Fruit fly (Drosophila melanogaster) whole organism, embryonic: ENCODE data around the gene Cep135.

ENCODE experiments used
- BtbVII ChIP-seq: fragments of 200-800 bp; sonication (Bioruptor generic); optimal IDR thresholded peaks from 3 replicates; lab custom pipeline; 2017; ENCODE audit warnings: missing biosample characterization, mild to moderate bottlenecking, missing genetic modification characterization
- CG11085 ChIP-seq: fragments of 200-800 bp; sonication (Bioruptor generic); IDR thresholded peaks from 2 replicates; pipeline ENCODE4 v1.3.6; 2022; ENCODE audit warnings: missing biosample characterization, missing genetic modification characterization
- CG12071 ChIP-seq: fragments of 200-800 bp; sonication (Bioruptor generic); optimal IDR thresholded peaks from 3 replicates; lab custom pipeline; 2018; ENCODE audit warnings: missing biosample characterization, mild to moderate bottlenecking, missing genetic modification characterization
- CG12236 ChIP-seq: fragments of 200-800 bp; sonication (Bioruptor generic); optimal IDR thresholded peaks from 2 replicates; lab custom pipeline; 2016; ENCODE audit warnings: missing biosample characterization, missing genetic modification characterization
- CG12299 ChIP-seq: fragments of 200-800 bp; sonication (Bioruptor generic); optimal IDR thresholded peaks from 2 replicates; lab custom pipeline; 2018; ENCODE audit warnings: missing biosample characterization, mild to moderate bottlenecking, missing genetic modification characterization
- CG12769 ChIP-seq: fragments of 200-800 bp; sonication (Bioruptor generic); optimal IDR thresholded peaks from 2 replicates; lab custom pipeline; 2019; ENCODE audit warnings: missing biosample characterization, mild to moderate bottlenecking, missing genetic modification characterization, moderate library complexity
- CG13624 ChIP-seq: fragments of 200-800 bp; sonication (Bioruptor generic); optimal IDR thresholded peaks from 2 replicates; lab custom pipeline; 2016; ENCODE audit warnings: missing biosample characterization, missing genetic modification characterization
- CG18764 ChIP-seq: fragments of 200-800 bp; sonication (Bioruptor generic); optimal IDR thresholded peaks from 3 replicates; lab custom pipeline; 2016; ENCODE audit warnings: missing biosample characterization, missing genetic modification characterization
- CG2199 ChIP-seq: fragments of 200-800 bp; sonication (Bioruptor generic); IDR thresholded peaks from 3 replicates; pipeline ENCODE4 v1.3.6; 2022; ENCODE audit warnings: missing biosample characterization, missing genetic modification characterization
- CG4282 ChIP-seq: fragments of 200-800 bp; sonication (Bioruptor generic); optimal IDR thresholded peaks from 2 replicates; lab custom pipeline; 2016; ENCODE audit warnings: missing biosample characterization, missing genetic modification characterization
- CG4328 ChIP-seq: fragments of 200-800 bp; sonication (Bioruptor generic); optimal IDR thresholded peaks from 3 replicates; lab custom pipeline; 2017; ENCODE audit warnings: missing biosample characterization, missing genetic modification reagents, missing genetic modification characterization
- CG4707 ChIP-seq: fragments of 200-800 bp; sonication (Bioruptor generic); optimal IDR thresholded peaks from 2 replicates; lab custom pipeline; 2018; ENCODE audit warnings: missing biosample characterization, mild to moderate bottlenecking, missing genetic modification characterization, moderate library complexity
- CG7556 ChIP-seq: fragments of 200-800 bp; sonication (Bioruptor generic); optimal IDR thresholded peaks from 2 replicates; lab custom pipeline; 2017; ENCODE audit warnings: missing biosample characterization, mild to moderate bottlenecking, missing genetic modification characterization
- CG7963 ChIP-seq: fragments of 200-800 bp; sonication (Bioruptor generic); IDR thresholded peaks from 3 replicates; pipeline ENCODE4 v1.3.6; 2022; ENCODE audit warnings: missing biosample characterization, missing genetic modification characterization; ENCODE audit not compliant: partially characterized antibody
- Dfd ChIP-seq, 2 experiments: fragments of >200 bp; optimal IDR thresholded peaks; 2 replicates each; lab custom pipeline; 2017; ENCODE audit warnings: missing biosample characterization in 2 of 2, missing genetic modification characterization in 2 of 2
- Eip74EF ChIP-seq, 2 experiments: fragments of 200-800 bp in 1 of 2; fragments of >200 bp in 1 of 2; sonication (Bioruptor generic) in 1 of 2; optimal IDR thresholded peaks; 2 replicates each; lab custom pipeline; 2017 to 2019; ENCODE audit warnings: missing biosample characterization in 2 of 2, missing genetic modification characterization in 2 of 2, mild to moderate bottlenecking in 1 of 2, moderate library complexity in 1 of 2
- Fer3 ChIP-seq: fragments of 200-800 bp; sonication (Bioruptor generic); optimal IDR thresholded peaks from 2 replicates; lab custom pipeline; 2018; ENCODE audit warnings: missing biosample characterization, mild to moderate bottlenecking, missing genetic modification characterization, moderate library complexity
- GATAe ChIP-seq: fragments of 200-800 bp; sonication (Bioruptor generic); conservative IDR thresholded peaks from 2 replicates; pipeline ENCODE4 v1.3.6; 2022; ENCODE audit warnings: missing biosample characterization, missing genetic modification characterization
- HLH4C ChIP-seq: fragments of 200-800 bp; sonication (Bioruptor generic); IDR thresholded peaks from 3 replicates; pipeline ENCODE4 v1.3.6; 2022; ENCODE audit warnings: missing biosample characterization, missing genetic modification characterization; ENCODE audit not compliant: partially characterized antibody
- HLH54F ChIP-seq: fragments of 200-800 bp; sonication (Bioruptor generic); optimal IDR thresholded peaks from 3 replicates; lab custom pipeline; 2016; ENCODE audit warnings: missing biosample characterization, missing genetic modification characterization
- Lhr ChIP-seq: fragments of 200-800 bp; sonication (Bioruptor generic); optimal IDR thresholded peaks from 3 replicates; lab custom pipeline; 2017; ENCODE audit warnings: mild to moderate bottlenecking, missing biosample characterization, missing genetic modification reagents, missing genetic modification characterization
- Lim3 ChIP-seq: fragments of 200-800 bp; sonication (Bioruptor generic); IDR thresholded peaks from 2 replicates; pipeline ENCODE4 v1.3.6; 2022; ENCODE audit warnings: missing biosample characterization, missing genetic modification characterization
- Opbp ChIP-seq: fragments of 200-800 bp; sonication (Bioruptor generic); IDR thresholded peaks from 3 replicates; pipeline ENCODE4 v1.3.6; 2022; ENCODE audit warnings: missing biosample characterization, missing genetic modification characterization; ENCODE audit not compliant: partially characterized antibody
- Ravus ChIP-seq: fragments of 200-800 bp; sonication (Bioruptor generic); IDR thresholded peaks from 2 replicates; pipeline ENCODE4 v1.3.6; 2022; ENCODE audit warnings: missing biosample characterization, missing genetic modification characterization
- Sin3A ChIP-seq: fragments of >200 bp; optimal IDR thresholded peaks from 2 replicates; lab custom pipeline; 2018
- Trl ChIP-seq, 3 experiments: fragments of >200 bp in 2 of 3; fragments of 200-800 bp in 1 of 3; sonication (Bioruptor generic) in 1 of 3; optimal IDR thresholded peaks; 2 replicates in 1 of 3; 3 replicates in 2 of 3; lab custom pipeline; 2016 to 2017; ENCODE audit warnings: missing biosample characterization in 1 of 3, missing genetic modification characterization in 1 of 3
- ac ChIP-seq: fragments of 200-800 bp; sonication (Bioruptor generic); optimal IDR thresholded peaks from 3 replicates; lab custom pipeline; 2017; ENCODE audit warnings: missing biosample characterization, mild to moderate bottlenecking, missing genetic modification characterization
- ash1 ChIP-seq: fragments of 200-800 bp; sonication (Bioruptor generic); optimal IDR thresholded peaks from 2 replicates; lab custom pipeline; 2018; ENCODE audit warnings: missing biosample characterization, mild to moderate bottlenecking, missing genetic modification characterization
- btn ChIP-seq: fragments of 200-800 bp; sonication (Bioruptor generic); optimal IDR thresholded peaks from 2 replicates; lab custom pipeline; 2016; ENCODE audit warnings: missing biosample characterization, missing genetic modification characterization
- chinmo ChIP-seq: fragments of 200-800 bp; sonication (Bioruptor generic); IDR thresholded peaks from 4 replicates; pipeline ENCODE4 v1.3.6; 2022; ENCODE audit warnings: missing biosample characterization, missing genetic modification characterization; ENCODE audit not compliant: partially characterized antibody
- corto ChIP-seq: fragments of 200-800 bp; sonication (Bioruptor generic); optimal IDR thresholded peaks from 2 replicates; lab custom pipeline; 2016; ENCODE audit warnings: missing biosample characterization, mild to moderate bottlenecking, missing genetic modification characterization, moderate library complexity
- da ChIP-seq: fragments of 200-800 bp; sonication (Bioruptor generic); optimal IDR thresholded peaks from 2 replicates; lab custom pipeline; 2016; ENCODE audit warnings: missing biosample characterization, missing genetic modification characterization
- gro ChIP-seq: fragments of 200-800 bp; sonication (Bioruptor generic); optimal IDR thresholded peaks from 2 replicates; lab custom pipeline; 2016; ENCODE audit warnings: missing biosample characterization, missing genetic modification characterization
- h ChIP-seq: fragments of >200 bp; optimal IDR thresholded peaks from 2 replicates; lab custom pipeline; 2017
- hkb ChIP-seq, 2 experiments: fragments of 200-800 bp in 1 of 2; fragments of >200 bp in 1 of 2; sonication (Bioruptor generic) in 1 of 2; IDR thresholded peaks in 1 of 2; optimal IDR thresholded peaks in 1 of 2; 2 replicates each; pipeline versions ENCODE4 v1.3.6 to Lab custom; 2017 to 2022; ENCODE audit warnings: missing biosample characterization in 1 of 2, missing genetic modification characterization in 1 of 2
- lab ChIP-seq: fragments of 200-800 bp; sonication (Bioruptor generic); optimal IDR thresholded peaks from 3 replicates; lab custom pipeline; 2017; ENCODE audit warnings: missing biosample characterization, missing genetic modification characterization, mild to moderate bottlenecking, moderate library complexity, missing genetic modification reagents
- lbe ChIP-seq: fragments of 200-800 bp; sonication (Bioruptor generic); optimal IDR thresholded peaks from 2 replicates; lab custom pipeline; 2016; ENCODE audit warnings: missing biosample characterization, mild to moderate bottlenecking, missing genetic modification characterization
- maf-S ChIP-seq: fragments of 200-800 bp; sonication (Bioruptor generic); optimal IDR thresholded peaks from 2 replicates; lab custom pipeline; 2016; ENCODE audit warnings: missing biosample characterization, missing genetic modification characterization
- nerfin-1 ChIP-seq: fragments of 200-800 bp; sonication (Bioruptor generic); optimal IDR thresholded peaks from 3 replicates; lab custom pipeline; 2019; ENCODE audit warnings: missing biosample characterization, mild to moderate bottlenecking, missing genetic modification characterization, moderate library complexity
- nmo ChIP-seq: fragments of 200-800 bp; sonication (Bioruptor generic); optimal IDR thresholded peaks from 2 replicates; lab custom pipeline; 2018; ENCODE audit warnings: missing biosample characterization, mild to moderate bottlenecking, missing genetic modification characterization, moderate library complexity
- pita ChIP-seq: fragments of 200-800 bp; sonication (Bioruptor generic); optimal IDR thresholded peaks from 2 replicates; lab custom pipeline; 2017; ENCODE audit warnings: missing biosample characterization, mild to moderate bottlenecking, missing genetic modification characterization
- psq ChIP-seq: fragments of 200-800 bp; sonication (Bioruptor generic); optimal IDR thresholded peaks from 2 replicates; lab custom pipeline; 2017; ENCODE audit warnings: missing biosample characterization, missing genetic modification characterization
- ro ChIP-seq: fragments of 200-800 bp; sonication (Bioruptor generic); IDR thresholded peaks from 2 replicates; pipeline ENCODE4 v1.3.6; 2022; ENCODE audit warnings: missing biosample characterization, missing genetic modification characterization
- run ChIP-seq: fragments of 200-800 bp; sonication (Bioruptor generic); optimal IDR thresholded peaks from 3 replicates; lab custom pipeline; 2018; ENCODE audit warnings: missing biosample characterization, mild to moderate bottlenecking, missing genetic modification characterization
- ssp ChIP-seq: fragments of 200-800 bp; sonication (Bioruptor generic); IDR thresholded peaks from 2 replicates; pipeline ENCODE4 v1.3.6; 2022; ENCODE audit warnings: missing biosample characterization, missing genetic modification characterization
- stc ChIP-seq: fragments of 200-800 bp; sonication (Bioruptor generic); IDR thresholded peaks from 2 replicates; pipeline ENCODE4 v1.3.6; 2022; ENCODE audit warnings: missing biosample characterization, missing genetic modification characterization
- tin ChIP-seq: fragments of 200-800 bp; sonication (Bioruptor generic); optimal IDR thresholded peaks from 3 replicates; lab custom pipeline; 2016; ENCODE audit warnings: missing biosample characterization, missing genetic modification characterization
- unpg ChIP-seq: fragments of 200-800 bp; sonication (Bioruptor generic); optimal IDR thresholded peaks from 3 replicates; lab custom pipeline; 2018; ENCODE audit warnings: missing biosample characterization, mild to moderate bottlenecking, missing genetic modification characterization, moderate library complexity

Gene Cep135

DNA sequence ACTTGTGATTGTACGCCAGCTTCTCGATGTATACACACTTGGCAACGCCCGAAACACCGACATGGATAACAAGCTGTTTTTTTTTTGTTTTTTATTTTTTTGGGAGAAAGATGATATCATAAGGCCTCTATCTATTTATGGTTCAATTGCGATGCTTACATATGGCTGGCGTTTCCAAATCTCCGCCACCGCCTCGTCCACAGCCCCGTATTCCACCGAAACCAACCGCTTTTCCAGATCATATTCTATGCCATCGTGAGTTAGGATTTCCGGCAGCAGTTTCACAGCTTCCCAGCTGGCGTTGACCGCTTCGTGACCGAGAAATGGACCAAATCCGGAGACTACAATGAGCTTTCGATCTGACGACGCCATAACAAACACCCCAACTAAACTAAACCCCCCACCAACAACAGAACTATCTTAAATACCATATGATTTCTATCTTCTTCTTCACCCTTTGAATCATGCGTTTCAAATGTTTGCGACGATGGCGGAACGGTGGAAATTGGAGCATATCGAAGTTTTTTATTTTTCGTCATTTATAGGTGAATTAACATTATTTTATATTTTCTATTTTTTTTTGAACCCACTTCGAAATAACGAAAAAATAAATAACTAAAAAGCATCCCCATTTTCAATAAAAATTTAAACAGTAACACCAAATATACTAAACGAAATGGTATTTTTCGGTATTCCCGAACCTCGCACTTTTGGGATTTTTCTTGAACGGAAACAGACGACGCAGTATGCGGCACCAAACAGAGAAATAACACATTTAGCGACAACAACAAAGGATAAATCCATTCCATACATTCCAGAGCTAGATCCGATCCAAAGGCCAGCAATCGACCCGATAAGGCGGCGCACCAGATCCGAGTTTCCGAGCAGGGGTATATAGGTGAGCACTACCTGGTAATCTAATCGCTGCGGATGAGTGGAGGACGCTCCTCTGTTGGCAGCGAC, 27.4 kb downstream of the Cep135 start, which contains the start of the genes CG32147 and Pex3 (continued):
- no peak for TF ChIP-seq hkb (optimal IDR thresholded peaks at IDR 0.05; lab: Kevin White, UChicago)
- peak; percentile 23; the same call in 1 of the 2 replicates for TF ChIP-seq hkb (GFP tag; IDR thresholded peaks at IDR 0.05; lab: Robert Waterston, UW)
- no peak for TF ChIP-seq CG4328 (GFP tag; lab: Kevin White, UChicago)
- TF ChIP-seq CG2199 (GFP tag; lab: Robert Waterston, UW) = no peak
- TF ChIP-seq nmo (GFP tag; lab: Kevin White, UChicago) = peak; percentile 59
- TF ChIP-seq HLH4C (GFP tag; lab: Robert Waterston, UW) = no peak
- TF ChIP-seq GATAe (GFP tag; lab: Robert Waterston, UW) = peak; percentile 36; the same call in 1 of the 2 replicates
- peak; percentile 35 for TF ChIP-seq CG12769 (tag; lab: Kevin White, UChicago)
- no peak for TF ChIP-seq ro (GFP tag; lab: Robert Waterston, UW)
- no peak for TF ChIP-seq Lim3 (GFP tag; lab: Robert Waterston, UW)
- peak; percentile 8 for TF ChIP-seq CG12299
- no peak for TF ChIP-seq CG11085
- TF ChIP-seq HLH54F (GFP tag; lab: Kevin White, UChicago) = no peak
- no peak for TF ChIP-seq psq (GFP tag; lab: Kevin White, UChicago)
- no peak for TF ChIP-seq h
- TF ChIP-seq maf-S (GFP tag; lab: Kevin White, UChicago) = no peak
- no peak for TF ChIP-seq Eip74EF (GFP tag; optimal IDR thresholded peaks at IDR 0.05; lab: Kevin White, UChicago)
- peak; percentile 56 for TF ChIP-seq Lhr (GFP tag; lab: Kevin White, UChicago)
- TF ChIP-seq tin (GFP tag; lab: Kevin White, UChicago) = no peak
- TF ChIP-seq chinmo = 0 out of 4 replicates have a peak, but pooled peaks have one; percentile 26
- TF ChIP-seq lab (GFP tag; lab: Kevin White, UChicago) = no peak
- TF ChIP-seq Opbp (GFP tag; lab: Robert Waterston, UW) = 0 out of 3 replicates have a peak, but pooled peaks have one; percentile 14
- peak; percentile 20 for TF ChIP-seq BtbVII (GFP tag; lab: Kevin White, UChicago)
- no peak for TF ChIP-seq CG18764 (GFP tag; lab: Kevin White, UChicago)
- no peak for TF ChIP-seq ssp (GFP tag; lab: Robert Waterston, UW)
- TF ChIP-seq stc (GFP tag; lab: Robert Waterston, UW) = no peak
- no peak for TF ChIP-seq ac (GFP tag; lab: Kevin White, UChicago)
- no peak for TF ChIP-seq btn (GFP tag; lab: Kevin White, UChicago)
- TF ChIP-seq Dfd (GFP tag; optimal IDR thresholded peaks at IDR 0.05; lab: Kevin White, UChicago) = no peak
- no peak for TF ChIP-seq run (tag; lab: Kevin White, UChicago)
- no peak for TF ChIP-seq Ravus (GFP tag; lab: Robert Waterston, UW)
- no peak for TF ChIP-seq corto
- peak; percentile 3 for TF ChIP-seq nerfin-1
- no peak for TF ChIP-seq CG4707 (GFP tag; lab: Kevin White, UChicago)
- peak; percentile 61 for TF ChIP-seq lbe (GFP tag; lab: Kevin White, UChicago)
- TF ChIP-seq CG12071 = no peak
- no peak for TF ChIP-seq CG7963 (GFP tag; lab: Robert Waterston, UW)
- TF ChIP-seq gro (GFP tag; lab: Kevin White, UChicago) = no peak
- no peak for TF ChIP-seq CG12236 (GFP tag; lab: Kevin White, UChicago)
- peak; percentile 79 for TF ChIP-seq Sin3A (lab: Kevin White, UChicago)
- no peak for TF ChIP-seq Fer3 (tag; lab: Kevin White, UChicago)
- no peak for TF ChIP-seq da (GFP tag; lab: Kevin White, UChicago)
- no peak for TF ChIP-seq ash1 (GFP tag; lab: Kevin White, UChicago)
- TF ChIP-seq unpg (GFP tag; lab: Kevin White, UChicago) = no peak
- peak; percentile 10 for TF ChIP-seq CG13624 (GFP tag; lab: Kevin White, UChicago)
- no peak for TF ChIP-seq Trl (optimal IDR thresholded peaks at IDR 0.05; lab: Kevin White, UChicago)
- no peak for TF ChIP-seq Trl (GFP tag; optimal IDR thresholded peaks at IDR 0.05; lab: Kevin White, UChicago)
- TF ChIP-seq CG4282 (GFP tag; lab: Kevin White, UChicago) = no peak
- peak; percentile 7 for TF ChIP-seq CG7556 (GFP tag; lab: Kevin White, UChicago)
- TF ChIP-seq pita (GFP tag; lab: Kevin White, UChicago) = no peak
